Fruit fly (Drosophila melanogaster) Kc167 (cell line): ENCODE results near the gene CG7646.

ENCODE experiments used
- h ChIP-seq: fragments of >200 bp; optimal IDR thresholded peaks from 3 replicates; lab custom pipeline; 2018; ENCODE audit warnings: missing external identifiers
- insv ChIP-seq: fragments of >200 bp; optimal IDR thresholded peaks from 3 replicates; lab custom pipeline; 2018; ENCODE audit warnings: missing external identifiers
- psq ChIP-seq: fragments of >200 bp; optimal IDR thresholded peaks from 2 replicates; lab custom pipeline; 2017; ENCODE audit warnings: missing external identifiers
- ttk ChIP-seq: sonication (Bioruptor generic); optimal IDR thresholded peaks from 2 replicates; lab custom pipeline; 2017; ENCODE audit warnings: missing external identifiers

dm6 chr3L:19991120-19991519 is 567 bp upstream of the CG7646 start, which contains the start of gene fln:
- TF ChIP-seq psq (lab: Kevin White, UChicago): no peak
- no peak for TF ChIP-seq h (lab: Kevin White, UChicago)
- TF ChIP-seq insv (lab: Kevin White, UChicago): no peak
- TF ChIP-seq ttk (lab: Kevin White, UChicago): no peak
